Worm (Caenorhabditis elegans): Measurements from ENCODE around the gene F22E5.22.
A peak's percentile ranks its signal among the peaks of the same experiment; 100 is the strongest.
"Not testable (repeated sequence)": the region's sequence is repeated elsewhere in the genome, so short reads cannot be mapped to it uniquely, and the experiment has no call there.

The F22E5.22 gene

ce11 chrII:2641777-2642176, 23.9 kb upstream of the F22E5.22 start, which contains the start of gene F22E5.7:
TSS of gene F22E5.7 (plus strand) at chrII:2642077.
- no peak for TF ChIP-seq dpl-1 (GFP tag; optimal IDR thresholded peaks at IDR 0.05)
- TF ChIP-seq madf-9 (GFP tag; conservative IDR thresholded peaks at IDR 0.05): no peak
- TF ChIP-seq unc-130 (GFP tag; optimal IDR thresholded peaks at IDR 0.05): no peak
- no peak for TF ChIP-seq skn-1 (tag; optimal IDR thresholded peaks at IDR 0.05)
- no peak for TF ChIP-seq nhr-102 (tag; optimal IDR thresholded peaks at IDR 0.05)
- no peak for TF ChIP-seq mdl-1 (tag; optimal IDR thresholded peaks at IDR 0.05)
- TF ChIP-seq ZK337.2 (GFP tag; IDR thresholded peaks at IDR 0.05): no peak
- no peak for TF ChIP-seq snpc-4 (tag; optimal IDR thresholded peaks at IDR 0.05)
- TF ChIP-seq hif-1 (tag; optimal IDR thresholded peaks at IDR 0.05): no peak
- TF ChIP-seq nhr-6 (tag; optimal IDR thresholded peaks at IDR 0.05): no peak
- no peak for TF ChIP-seq snpc-1.2 (GFP tag; IDR thresholded peaks at IDR 0.05)
- no peak for TF ChIP-seq arid-1 (GFP tag; conservative IDR thresholded peaks at IDR 0.05)
- TF ChIP-seq F44E2.7 (GFP tag; IDR thresholded peaks at IDR 0.05): no peak
- no peak for TF ChIP-seq sdz-12 (GFP tag; optimal IDR thresholded peaks at IDR 0.05)
- no peak for TF ChIP-seq aha-1 (tag)

DNA sequence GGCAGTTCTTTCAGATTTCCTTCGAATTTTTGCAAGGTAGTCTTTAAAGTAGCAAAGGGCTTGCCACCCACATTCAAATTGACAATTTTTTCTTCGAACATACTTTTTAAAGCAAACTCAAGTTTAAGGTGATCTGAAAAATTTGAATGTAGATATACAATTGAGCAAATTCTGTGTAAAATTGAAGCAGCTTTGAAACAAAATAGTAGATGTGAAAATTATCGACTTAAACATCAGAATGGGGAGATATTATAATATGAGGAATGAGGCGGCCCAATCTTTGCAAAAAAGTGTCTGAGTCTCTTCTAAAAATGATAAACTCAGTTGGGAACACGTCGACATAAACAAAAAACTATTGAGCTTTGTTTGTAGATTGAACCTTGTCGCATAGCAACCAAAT, 21.2 kb upstream of the F22E5.22 start, which contains the start of gene F22E5.11:
Gene F22E5.11 (minus strand): TSS at position 101 of the 400 bp plus-strand sequence.
- TF ChIP-seq set-16 (GFP tag; IDR thresholded peaks at IDR 0.05) (no peak), nhr-41 (GFP tag; IDR thresholded peaks at IDR 0.05) (no peak), mxl-2 (GFP tag; conservative IDR thresholded peaks at IDR 0.05) (no peak), ceh-28 (tag; optimal IDR thresholded peaks at IDR 0.05) (no peak), ztf-7 (tag; optimal IDR thresholded peaks at IDR 0.05) (no peak), daf-12 (tag; optimal IDR thresholded peaks at IDR 0.05) (no peak), nhr-102 (tag; optimal IDR thresholded peaks at IDR 0.05) (no peak), fkh-10 (GFP tag; optimal IDR thresholded peaks at IDR 0.05) (no peak), F10B5.3 (tag; optimal IDR thresholded peaks at IDR 0.05) (no peak)

DNA sequence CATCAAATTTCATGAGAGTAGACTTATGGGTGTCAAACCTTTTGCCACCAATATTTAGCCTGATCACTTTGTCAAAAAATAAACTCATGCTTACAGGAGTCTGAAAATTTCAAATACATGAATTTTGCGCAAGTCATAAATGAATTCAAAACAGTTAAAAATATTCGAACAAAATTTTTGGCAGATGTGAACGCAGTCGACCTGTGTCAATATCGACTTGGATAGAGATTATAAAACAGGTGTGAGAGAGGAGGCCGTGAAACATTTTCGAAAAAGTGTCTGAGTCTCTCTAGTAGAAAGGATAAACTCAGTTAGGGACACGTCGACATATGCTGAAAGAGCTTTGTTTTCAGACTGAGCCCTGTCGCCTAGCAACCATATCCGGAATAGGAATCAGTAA, 18.9 kb upstream of the F22E5.22 start, which contains the start of gene F22E5.12:
Gene F22E5.12 (minus strand): TSS at position 101 of the 400 bp plus-strand sequence.
- TF ChIP-seq unc-62 (GFP tag; optimal IDR thresholded peaks at IDR 0.05 in 1 of 2); unc-62 (tag; optimal IDR thresholded peaks at IDR 0.05); ceh-28 (tag; optimal IDR thresholded peaks at IDR 0.05); rbr-2 (tag; optimal IDR thresholded peaks at IDR 0.05): not testable (repeated sequence)

DNA sequence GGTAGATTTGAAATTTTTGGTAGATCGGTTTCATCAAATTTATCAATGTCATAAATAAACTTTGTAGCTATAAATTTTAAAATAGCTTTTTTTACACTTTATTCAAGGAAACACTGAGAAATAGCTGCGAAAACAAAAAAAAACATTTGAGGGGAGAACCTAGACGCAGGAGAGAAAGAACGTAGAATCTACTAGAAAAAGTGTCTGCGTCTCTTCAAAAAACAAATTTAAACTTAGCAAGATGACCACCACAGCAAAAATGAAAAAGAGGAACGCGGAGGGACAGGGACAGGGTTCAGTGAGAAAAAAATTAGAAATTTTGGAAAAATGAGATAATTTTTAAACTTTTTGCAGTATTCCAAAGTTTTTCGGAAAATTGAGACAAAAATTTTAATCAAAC, 16.7 kb upstream of the F22E5.22 start:
- TF ChIP-seq ceh-28 (tag; optimal IDR thresholded peaks at IDR 0.05) (no peak), arid-1 (GFP tag; conservative IDR thresholded peaks at IDR 0.05) (no peak), lin-13 (GFP tag; optimal IDR thresholded peaks at IDR 0.05) (no peak), ztf-11 (tag; optimal IDR thresholded peaks at IDR 0.05) (no peak), Y105C5A.15 (GFP tag; IDR thresholded peaks at IDR 0.05) (no peak), saeg-2 (GFP tag; IDR thresholded peaks at IDR 0.05) (no peak), ceh-32 (tag; optimal IDR thresholded peaks at IDR 0.05; ENCODE audit: poor library complexity) (no peak), nhr-11 (tag; optimal IDR thresholded peaks at IDR 0.05) (peak; percentile 19), aly-2 (tag; optimal IDR thresholded peaks at IDR 0.05) (no peak), mxl-3 (GFP tag; optimal IDR thresholded peaks at IDR 0.05) (no peak), daf-16 (GFP tag; optimal IDR thresholded peaks at IDR 0.05) (peak in 1 of 2 experiments; percentile 60), daf-16 (tag; optimal IDR thresholded peaks at IDR 0.05) (no peak), nhr-28 (tag; optimal IDR thresholded peaks at IDR 0.05) (peak; percentile 0), Y75B8A.6 (GFP tag; IDR thresholded peaks at IDR 0.05) (no peak), D1046.2 (GFP tag; IDR thresholded peaks at IDR 0.05) (no peak), F49E8.2 (tag; optimal IDR thresholded peaks at IDR 0.05; ENCODE audit: borderline replicate concordance) (no peak), hif-1 (tag; optimal IDR thresholded peaks at IDR 0.05) (no peak), mes-2 (tag; optimal IDR thresholded peaks at IDR 0.05; ENCODE audit: poor library complexity, severe bottlenecking) (no peak), skn-1 (tag; optimal IDR thresholded peaks at IDR 0.05) (no peak), ama-1 (optimal IDR thresholded peaks at IDR 0.05) (no peak), lin-1 (GFP tag; IDR thresholded peaks at IDR 0.05) (no peak), hlh-11 (tag; optimal IDR thresholded peaks at IDR 0.05) (peak; percentile 10), hlh-30 (tag; optimal IDR thresholded peaks at IDR 0.05; ENCODE audit: insufficient read depth) (no peak), set-16 (GFP tag; IDR thresholded peaks at IDR 0.05) (no peak), rbr-2 (tag; optimal IDR thresholded peaks at IDR 0.05) (no peak), nhr-237 (tag; optimal IDR thresholded peaks at IDR 0.05) (no peak), F10B5.3 (tag; optimal IDR thresholded peaks at IDR 0.05) (no peak), hmg-1.1 (GFP tag; IDR thresholded peaks at IDR 0.05) (peak; percentile 48; the same call in 1 of the 2 replicates), F44E2.7 (GFP tag; IDR thresholded peaks at IDR 0.05) (no peak)

Data from whole organism, L4 larva.